Worm (Caenorhabditis elegans) whole organism, young adult: Measurements from ENCODE around the gene str-248.
"Not testable (repeated sequence)": the region's sequence is repeated elsewhere in the genome, so short reads cannot be mapped to it uniquely, and the experiment has no call there.

ENCODE experiments used
- F39B2.1 ChIP-seq: fragments of 200-800 bp; sonication (Bioruptor generic); IDR thresholded peaks from 2 replicates; pipeline ENCODE4 v1.3.6; 2022; ENCODE audit warnings: missing genetic modification reagents, missing genetic modification characterization, missing compliant biosample characterization
- T07F8.4 ChIP-seq: sonication (generic microtip); optimal IDR thresholded peaks from 2 replicates; lab custom pipeline; 2016; ENCODE audit warnings: mild to moderate bottlenecking, missing genetic modification characterization, moderate library complexity, missing compliant biosample characterization
- ZK185.1 ChIP-seq: sonication (generic microtip); optimal IDR thresholded peaks from 2 replicates; lab custom pipeline; 2016; ENCODE audit warnings: mild to moderate bottlenecking, missing genetic modification characterization, missing compliant biosample characterization; ENCODE audit not compliant: poor library complexity, severe bottlenecking
- atf-7 ChIP-seq: sonication (generic microtip); optimal IDR thresholded peaks from 2 replicates; lab custom pipeline; 2017; ENCODE audit warnings: mild to moderate bottlenecking, missing genetic modification characterization, missing compliant biosample characterization
- attf-3 ChIP-seq: fragments of 200-800 bp; sonication (Bioruptor generic); conservative IDR thresholded peaks from 2 replicates; pipeline ENCODE4 v1.3.6; 2022; ENCODE audit warnings: missing genetic modification reagents, missing genetic modification characterization, missing compliant biosample characterization
- attf-5 ChIP-seq: fragments of 200-800 bp; sonication (Bioruptor generic); optimal IDR thresholded peaks from 2 replicates; lab custom pipeline; 2018; ENCODE audit warnings: mild to moderate bottlenecking, missing genetic modification characterization, missing compliant biosample characterization
- bed-2 ChIP-seq: fragments of 200-800 bp; sonication (Bioruptor generic); IDR thresholded peaks from 2 replicates; pipeline ENCODE4 v1.3.6; 2022; ENCODE audit warnings: missing genetic modification reagents, missing genetic modification characterization, missing compliant biosample characterization
- cebp-1 ChIP-seq, 2 experiments: fragments of 200-800 bp in 1 of 2; sonication (Bioruptor generic) in 1 of 2; sonication (generic microtip) in 1 of 2; IDR thresholded peaks in 1 of 2; optimal IDR thresholded peaks in 1 of 2; 2 replicates each; pipeline versions ENCODE4 v1.3.6 to Lab custom; 2017 to 2022; ENCODE audit warnings: missing compliant biosample characterization in 2 of 2, missing genetic modification characterization in 2 of 2, mild to moderate bottlenecking in 1 of 2, missing genetic modification reagents in 1 of 2, moderate library complexity in 1 of 2
- dox-1 ChIP-seq: fragments of 200-800 bp; sonication (Bioruptor generic); IDR thresholded peaks from 2 replicates; pipeline ENCODE4 v1.3.6; 2022; ENCODE audit warnings: missing genetic modification reagents, missing genetic modification characterization, missing compliant biosample characterization
- dpff-1 ChIP-seq: sonication (generic microtip); optimal IDR thresholded peaks from 2 replicates; lab custom pipeline; 2017; ENCODE audit warnings: mild to moderate bottlenecking, missing genetic modification characterization, missing compliant biosample characterization
- dpl-1 ChIP-seq: fragments of 150-350 bp; optimal IDR thresholded peaks from 2 replicates; lab custom pipeline; 2014; ENCODE audit warnings: missing biosample characterization, missing genetic modification reagents, missing genetic modification characterization
- hlh-26 ChIP-seq: fragments of 200-800 bp; sonication (Bioruptor generic); conservative IDR thresholded peaks from 2 replicates; pipeline ENCODE4 v1.3.6; 2022; ENCODE audit warnings: missing genetic modification reagents, missing genetic modification characterization, missing compliant biosample characterization
- hmg-1.2 ChIP-seq: fragments of 200-800 bp; sonication (Bioruptor generic); IDR thresholded peaks from 2 replicates; pipeline ENCODE4 v1.3.6; 2022; ENCODE audit warnings: missing genetic modification reagents, missing genetic modification characterization, missing compliant biosample characterization
- hsf-1 ChIP-seq: fragments of 200-800 bp; sonication (Bioruptor generic); IDR thresholded peaks from 2 replicates; pipeline ENCODE4 v1.3.6; 2022; ENCODE audit warnings: missing genetic modification reagents, missing genetic modification characterization, missing compliant biosample characterization
- let-607 ChIP-seq, 2 experiments: fragments of 200-800 bp in 1 of 2; sonication (Bioruptor generic) in 1 of 2; sonication (generic microtip) in 1 of 2; optimal IDR thresholded peaks; 2 replicates each; lab custom pipeline; 2016 to 2018; ENCODE audit warnings: mild to moderate bottlenecking in 2 of 2, missing compliant biosample characterization in 2 of 2, missing genetic modification characterization in 2 of 2, moderate library complexity in 2 of 2, missing genotype in 1 of 2
- lin-40 ChIP-seq: sonication (generic microtip); optimal IDR thresholded peaks from 2 replicates; lab custom pipeline; 2016; ENCODE audit warnings: missing genetic modification characterization, mild to moderate bottlenecking, missing compliant biosample characterization, missing genotype, missing genetic modification reagents
- lir-1 ChIP-seq: fragments of 200-800 bp; sonication (Bioruptor generic); conservative IDR thresholded peaks from 2 replicates; pipeline ENCODE4 v1.3.6; 2022; ENCODE audit warnings: missing genetic modification reagents, missing genetic modification characterization, missing compliant biosample characterization
- lsl-1 ChIP-seq: fragments of 200-800 bp; sonication (Bioruptor generic); optimal IDR thresholded peaks from 2 replicates; lab custom pipeline; 2018; ENCODE audit warnings: mild to moderate bottlenecking, missing genetic modification characterization, moderate library complexity, missing compliant biosample characterization
- nfyb-1 ChIP-seq: fragments of 200-800 bp; sonication (Bioruptor generic); IDR thresholded peaks from 2 replicates; pipeline ENCODE4 v1.3.6; 2022; ENCODE audit warnings: missing genetic modification reagents, missing genetic modification characterization, missing compliant biosample characterization
- nhr-80 ChIP-seq: sonication (generic microtip); optimal IDR thresholded peaks from 2 replicates; lab custom pipeline; 2016; ENCODE audit warnings: missing genetic modification characterization, missing compliant biosample characterization
- nhr-90 ChIP-seq: sonication (generic microtip); optimal IDR thresholded peaks from 2 replicates; lab custom pipeline; 2016; ENCODE audit warnings: missing genotype, mild to moderate bottlenecking, missing genetic modification characterization, missing compliant biosample characterization
- pha-4 ChIP-seq: fragments of 150-350 bp; sonication (generic microtip); optimal IDR thresholded peaks from 2 replicates; lab custom pipeline; 2014; ENCODE audit warnings: missing biosample characterization, missing genetic modification reagents, missing genetic modification characterization
- rpc-1 ChIP-seq, 2 experiments: fragments of 150-350 bp in 1 of 2; sonication (generic microtip) in 1 of 2; optimal IDR thresholded peaks; 2 replicates each; lab custom pipeline; 2014 to 2018; ENCODE audit warnings: missing biosample characterization in 1 of 2, missing genetic modification characterization in 1 of 2, missing genetic modification reagents in 1 of 2, missing genotype in 1 of 2
- sea-2 ChIP-seq: fragments of 200-800 bp; sonication (Bioruptor generic); IDR thresholded peaks from 2 replicates; pipeline ENCODE4 v1.3.6; 2022; ENCODE audit warnings: missing genetic modification characterization, missing compliant biosample characterization
- tbp1 ChIP-seq: fragments of 200-800 bp; sonication (Bioruptor generic); optimal IDR thresholded peaks from 2 replicates; lab custom pipeline; 2018; ENCODE audit warnings: mild to moderate bottlenecking, missing genetic modification characterization, missing compliant biosample characterization
- tlf-1 ChIP-seq: fragments of 200-800 bp; sonication (Bioruptor generic); optimal IDR thresholded peaks from 2 replicates; lab custom pipeline; 2018; ENCODE audit warnings: mild to moderate bottlenecking, missing genetic modification characterization, missing compliant biosample characterization
- unc-62 ChIP-seq: fragments of 150-350 bp; optimal IDR thresholded peaks from 2 replicates; lab custom pipeline; 2014; ENCODE audit warnings: missing biosample characterization, missing genetic modification reagents, missing genetic modification characterization
- zim-3 ChIP-seq: sonication (generic microtip); optimal IDR thresholded peaks from 2 replicates; lab custom pipeline; 2017; ENCODE audit warnings: mild to moderate bottlenecking, missing genetic modification characterization, moderate library complexity, missing compliant biosample characterization
- ztf-22 ChIP-seq: fragments of 200-800 bp; sonication (Bioruptor generic); optimal IDR thresholded peaks from 2 replicates; lab custom pipeline; 2018; ENCODE audit warnings: mild to moderate bottlenecking, missing genetic modification characterization, moderate library complexity, missing compliant biosample characterization
- ztf-26 ChIP-seq: sonication (generic microtip); optimal IDR thresholded peaks from 2 replicates; lab custom pipeline; 2017; ENCODE audit warnings: missing genetic modification characterization, missing compliant biosample characterization
- ztf-3 ChIP-seq: fragments of 200-800 bp; sonication (Bioruptor generic); optimal IDR thresholded peaks from 2 replicates; lab custom pipeline; 2018; ENCODE audit warnings: mild to moderate bottlenecking, missing genetic modification characterization, missing compliant biosample characterization

Gene str-248

ce11 chrV:15668200-15668599, 38.8 kb upstream of the str-248 start, which contains the start of gene F53E4.1:
F53E4.1 (minus strand) TSS chrV:15668300.
- not testable (repeated sequence) for TF ChIP-seq rpc-1 (optimal IDR thresholded peaks at IDR 0.05; lab: Kevin White, UChicago)
- TF ChIP-seq rpc-1 (tag; optimal IDR thresholded peaks at IDR 0.05; lab: Kevin White, UChicago), result peak; percentile 12

- TF ChIP-seq nhr-90 (tag; lab: Kevin White, UChicago) (no peak), lir-1 (GFP tag; lab: Robert Waterston, UW) (0 out of 2 replicates have a peak, but pooled peaks have one; percentile 11), cebp-1 (GFP tag; IDR thresholded peaks at IDR 0.05; lab: Robert Waterston, UW) (peak; percentile 47; the same call in 1 of the 2 replicates), cebp-1 (tag; optimal IDR thresholded peaks at IDR 0.05; lab: Kevin White, UChicago) (no peak), hlh-26 (no peak), pha-4 (tag; lab: Kevin White, UChicago) (peak; percentile 72), dpl-1 (no peak), sea-2 (no peak), lsl-1 (no peak), nfyb-1 (0 out of 2 replicates have a peak, but pooled peaks have one; percentile 11), nhr-80 (peak; percentile 96), ztf-3 (GFP tag; lab: Kevin White, UChicago) (no peak), let-607 (tag; optimal IDR thresholded peaks at IDR 0.05; lab: Kevin White, UChicago) (peak in 1 of 2 experiments; percentile 63), unc-62 (GFP tag; lab: Kevin White, UChicago) (peak; percentile 20), hsf-1 (no peak), ztf-22 (GFP tag; lab: Kevin White, UChicago) (peak; percentile 46), attf-3 (GFP tag; lab: Robert Waterston, UW) (no peak), bed-2 (GFP tag; lab: Robert Waterston, UW) (no peak), dox-1 (GFP tag; lab: Robert Waterston, UW) (0 out of 2 replicates have a peak, but pooled peaks have one; percentile 49), zim-3 (no peak), atf-7 (tag; lab: Kevin White, UChicago) (peak; percentile 64), tbp1 (GFP tag; lab: Kevin White, UChicago) (peak; percentile 25), ZK185.1 (no peak)
These were observed 37.3 kb upstream of the str-248 start for ce11 chrV:15666718-15667117.

ce11 chrV:15664053-15664661, 34.7 kb upstream of the str-248 start:
- TF ChIP-seq nhr-80 (peak; percentile 45), attf-5 (GFP tag; lab: Kevin White, UChicago) (peak; percentile 33), ztf-22 (GFP tag; lab: Kevin White, UChicago) (no peak), tlf-1 (GFP tag; lab: Kevin White, UChicago) (no peak), hmg-1.2 (GFP tag; lab: Robert Waterston, UW) (peak; percentile 40; the same call in 1 of the 2 replicates), cebp-1 (GFP tag; IDR thresholded peaks at IDR 0.05; lab: Robert Waterston, UW) (no peak), cebp-1 (tag; optimal IDR thresholded peaks at IDR 0.05; lab: Kevin White, UChicago) (peak; percentile 70), dox-1 (GFP tag; lab: Robert Waterston, UW) (0 out of 2 replicates have a peak, but pooled peaks have one; percentile 26)

- TF ChIP-seq F39B2.1 (GFP tag; lab: Robert Waterston, UW), result no peak
- TF ChIP-seq, all 124 proteins: peak for 0
These were observed 32.1 kb upstream of the str-248 start for ce11 chrV:15661580-15661979.

ce11 chrV:15661003-15661402, 31.6 kb upstream of the str-248 start:
- TF ChIP-seq dpff-1 (tag; lab: Kevin White, UChicago), result no peak
- TF ChIP-seq T07F8.4 (tag; lab: Kevin White, UChicago), result no peak
- peak; percentile 46 for TF ChIP-seq ztf-26
- peak; percentile 10 for TF ChIP-seq ZK185.1
- peak; percentile 25 for TF ChIP-seq lin-40 (tag; lab: Kevin White, UChicago)
